Fruit fly (Drosophila melanogaster) S2 (cell line): ENCODE measurements around the gene PDZ-GEF.

Experiments
- CG8478 ChIP-seq: fragments of >200 bp; optimal IDR thresholded peaks from 2 replicates; lab custom pipeline; 2018
- CTCF ChIP-seq, 2 experiments: fragments of >200 bp; optimal IDR thresholded peaks; 2 replicates each; lab custom pipeline; 2018

- no peak for TF ChIP-seq CG8478 (lab: Kevin White, UChicago)
- TF ChIP-seq CTCF (optimal IDR thresholded peaks at IDR 0.05; lab: Kevin White, UChicago) = no peak
Observed at dm6 chr2L:6275981-6276380, 47.6 kb upstream of the PDZ-GEF start.
